Worm (Caenorhabditis elegans): ENCODE results near the gene C05D12.5.

Gene C05D12.5

ce11 chrII:11433942-11434341, at the start of gene C05D12.5:
C05D12.5 (plus strand) TSS chrII:11434242.
- no peak for TF ChIP-seq mdl-1 (tag; optimal IDR thresholded peaks at IDR 0.05)
- TF ChIP-seq pha-4 (GFP tag; IDR thresholded peaks at IDR 0.05): no peak
- TF ChIP-seq pha-4 (tag; optimal IDR thresholded peaks at IDR 0.05): no peak
- no peak for TF ChIP-seq unc-62 (GFP tag; optimal IDR thresholded peaks at IDR 0.05 in 1 of 2)
- no peak for TF ChIP-seq unc-62 (tag; optimal IDR thresholded peaks at IDR 0.05)
- no peak for TF ChIP-seq daf-12 (tag; optimal IDR thresholded peaks at IDR 0.05)
- TF ChIP-seq daf-16 (GFP tag; optimal IDR thresholded peaks at IDR 0.05): no peak
- TF ChIP-seq daf-16 (tag; optimal IDR thresholded peaks at IDR 0.05): no peak
- TF ChIP-seq saeg-2 (GFP tag; IDR thresholded peaks at IDR 0.05): no peak
- no peak for TF ChIP-seq egl-27 (tag; optimal IDR thresholded peaks at IDR 0.05)
- no peak for TF ChIP-seq lin-38 (GFP tag; IDR thresholded peaks at IDR 0.05)
- no peak for TF ChIP-seq daf-8 (GFP tag; IDR thresholded peaks at IDR 0.05)
- no peak for TF ChIP-seq dmd-6 (GFP tag; IDR thresholded peaks at IDR 0.05)
- TF ChIP-seq vab-7 (GFP tag; IDR thresholded peaks at IDR 0.05): no peak
- no peak for TF ChIP-seq aly-2 (tag; optimal IDR thresholded peaks at IDR 0.05)
- TF ChIP-seq aha-1 (tag): no peak
- TF ChIP-seq zfp-2 (tag; optimal IDR thresholded peaks at IDR 0.05): no peak
- TF ChIP-seq tag-97 (GFP tag; IDR thresholded peaks at IDR 0.05): no peak

- TF ChIP-seq lin-38 (GFP tag; IDR thresholded peaks at IDR 0.05) (no peak), set-16 (GFP tag; IDR thresholded peaks at IDR 0.05) (peak; percentile 72)
Observed at ce11 chrII:11386950-11387349, 47.1 kb upstream of the C05D12.5 start.

ce11 chrII:11390865-11391264, 43.2 kb upstream of the C05D12.5 start, which contains the start of gene shn-1:
shn-1 (minus strand) TSS chrII:11390965.
- TF ChIP-seq nhr-10 (tag; optimal IDR thresholded peaks at IDR 0.05) (no peak), mxl-2 (GFP tag; conservative IDR thresholded peaks at IDR 0.05) (no peak), nhr-77 (tag; optimal IDR thresholded peaks at IDR 0.05) (no peak), arid-1 (GFP tag; conservative IDR thresholded peaks at IDR 0.05) (no peak), duxl-1 (tag; optimal IDR thresholded peaks at IDR 0.05; ENCODE audit: poor library complexity) (no peak), ceh-20 (GFP tag; IDR thresholded peaks at IDR 0.05) (no peak), nhr-111 (GFP tag; optimal IDR thresholded peaks at IDR 0.05) (no peak), dmd-8 (GFP tag; IDR thresholded peaks at IDR 0.05) (no peak), zfp-3 (GFP tag; conservative IDR thresholded peaks at IDR 0.05) (no peak), nhr-41 (GFP tag; IDR thresholded peaks at IDR 0.05) (no peak), Y105C5A.15 (GFP tag; IDR thresholded peaks at IDR 0.05) (no peak), ZK337.2 (GFP tag; IDR thresholded peaks at IDR 0.05) (no peak), snpc-4 (tag; optimal IDR thresholded peaks at IDR 0.05) (no peak), skn-1 (tag; optimal IDR thresholded peaks at IDR 0.05) (no peak), egl-27 (tag; optimal IDR thresholded peaks at IDR 0.05) (no peak), ZK546.5 (tag; optimal IDR thresholded peaks at IDR 0.05) (no peak), lin-15B (tag; optimal IDR thresholded peaks at IDR 0.05) (no peak), aly-2 (tag; optimal IDR thresholded peaks at IDR 0.05) (no peak)

- no peak for TF ChIP-seq sdz-12 (GFP tag; optimal IDR thresholded peaks at IDR 0.05)
- TF ChIP-seq nhr-6 (tag; optimal IDR thresholded peaks at IDR 0.05): no peak
- TF ChIP-seq unc-62 (GFP tag; optimal IDR thresholded peaks at IDR 0.05 in 1 of 2): peak in 1 of 2 experiments; percentile 86
- no peak for TF ChIP-seq unc-62 (tag; optimal IDR thresholded peaks at IDR 0.05)
Observed at ce11 chrII:11392390-11392789, 41.7 kb upstream of the C05D12.5 start.

- TF ChIP-seq lin-38 (GFP tag; IDR thresholded peaks at IDR 0.05) (no peak), dve-1 (tag; optimal IDR thresholded peaks at IDR 0.05; ENCODE audit: insufficient read depth) (no peak), mdt-29 (GFP tag; IDR thresholded peaks at IDR 0.05) (no peak), set-16 (GFP tag; IDR thresholded peaks at IDR 0.05) (peak; percentile 58; the same call in 1 of the 2 replicates)
Observed at ce11 chrII:11393787-11394186, 40.3 kb upstream of the C05D12.5 start.
